Worm (Caenorhabditis elegans): ENCODE measurements around the gene fbxb-26.

fbxb-26 gene

ce11 chrII:1695861-1696260 is 13.5 kb downstream of the fbxb-26 start, which contains the start of gene F58E1.13:
TSS of gene F58E1.13 (minus strand) at chrII:1695872.
- TF ChIP-seq zip-11 (GFP tag; IDR thresholded peaks at IDR 0.05) (no peak), gei-8 (GFP tag; optimal IDR thresholded peaks at IDR 0.05) (no peak), dmd-8 (GFP tag; IDR thresholded peaks at IDR 0.05) (no peak), lin-39 (tag; optimal IDR thresholded peaks at IDR 0.05) (no peak), daf-16 (GFP tag; optimal IDR thresholded peaks at IDR 0.05) (no peak), daf-16 (tag; optimal IDR thresholded peaks at IDR 0.05) (no peak), T26A8.4 (GFP tag; IDR thresholded peaks at IDR 0.05) (no peak), ceh-62 (tag; optimal IDR thresholded peaks at IDR 0.05) (no peak), lin-29 (GFP tag; IDR thresholded peaks at IDR 0.05) (no peak), R02D3.7 (tag; optimal IDR thresholded peaks at IDR 0.05) (no peak)

DNA sequence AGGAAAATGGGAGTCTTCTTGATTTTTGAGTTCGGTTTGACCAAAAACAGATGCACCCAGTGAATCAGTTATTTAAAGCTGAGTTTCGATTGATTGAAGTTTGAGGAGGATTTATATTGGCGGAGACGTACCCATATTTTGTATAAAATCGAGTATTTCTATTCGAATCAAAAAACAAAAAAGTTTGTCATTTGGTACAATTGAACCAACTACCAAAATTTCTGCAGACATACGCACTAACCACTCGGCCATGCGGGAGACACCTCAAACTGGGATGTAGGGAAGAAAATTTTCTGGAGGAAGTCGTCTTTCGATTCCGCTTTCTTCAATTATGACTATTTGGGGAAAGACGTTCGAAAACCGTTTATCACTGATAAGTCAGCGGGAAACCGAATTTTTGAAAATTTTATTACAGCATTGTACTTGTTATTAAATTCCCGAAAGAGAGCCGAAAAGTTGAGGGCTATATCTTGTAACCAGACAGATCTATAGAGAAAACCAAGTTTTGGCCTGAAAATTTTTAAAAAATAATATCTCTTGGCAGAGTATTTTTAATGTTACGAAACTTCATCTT is 18.3 kb downstream of the fbxb-26 start:
- TF ChIP-seq dmd-8 (GFP tag; IDR thresholded peaks at IDR 0.05): 0 out of 2 replicates have a peak, but pooled peaks have one; percentile 48

ce11 chrII:1703363-1703762 is 21.0 kb downstream of the fbxb-26 start, which contains the start of gene fbxb-47:
TSS of gene fbxb-47 (minus strand) at chrII:1703463.
- no peak for TF ChIP-seq Y5F2A.4 (GFP tag; optimal IDR thresholded peaks at IDR 0.05)
- no peak for TF ChIP-seq attf-4 (tag; optimal IDR thresholded peaks at IDR 0.05)
- no peak for TF ChIP-seq cey-2 (tag; optimal IDR thresholded peaks at IDR 0.05; ENCODE audit: borderline replicate concordance, insufficient read depth)
- no peak for TF ChIP-seq ztf-11 (tag; optimal IDR thresholded peaks at IDR 0.05)
- TF ChIP-seq ceh-82 (tag; optimal IDR thresholded peaks at IDR 0.05): no peak
- TF ChIP-seq F26F4.8 (GFP tag; conservative IDR thresholded peaks at IDR 0.05): no peak
- TF ChIP-seq unc-130 (GFP tag; optimal IDR thresholded peaks at IDR 0.05): no peak
- no peak for TF ChIP-seq lin-15B (tag; optimal IDR thresholded peaks at IDR 0.05)
- no peak for TF ChIP-seq F37D6.2 (tag; optimal IDR thresholded peaks at IDR 0.05)
- no peak for TF ChIP-seq ctbp-1 (GFP tag; IDR thresholded peaks at IDR 0.05)
- TF ChIP-seq dmd-8 (GFP tag; IDR thresholded peaks at IDR 0.05): no peak
- TF ChIP-seq snpc-1.2 (GFP tag; IDR thresholded peaks at IDR 0.05): no peak
- TF ChIP-seq madf-5 (GFP tag; IDR thresholded peaks at IDR 0.05): no peak
- TF ChIP-seq zfp-3 (GFP tag; conservative IDR thresholded peaks at IDR 0.05): no peak
- TF ChIP-seq ceh-20 (GFP tag; IDR thresholded peaks at IDR 0.05): no peak
- no peak for TF ChIP-seq duxl-1 (tag; optimal IDR thresholded peaks at IDR 0.05; ENCODE audit: poor library complexity)
- TF ChIP-seq nhr-42 (GFP tag; IDR thresholded peaks at IDR 0.05): no peak
- no peak for TF ChIP-seq Y105C5A.15 (GFP tag; IDR thresholded peaks at IDR 0.05)

DNA sequence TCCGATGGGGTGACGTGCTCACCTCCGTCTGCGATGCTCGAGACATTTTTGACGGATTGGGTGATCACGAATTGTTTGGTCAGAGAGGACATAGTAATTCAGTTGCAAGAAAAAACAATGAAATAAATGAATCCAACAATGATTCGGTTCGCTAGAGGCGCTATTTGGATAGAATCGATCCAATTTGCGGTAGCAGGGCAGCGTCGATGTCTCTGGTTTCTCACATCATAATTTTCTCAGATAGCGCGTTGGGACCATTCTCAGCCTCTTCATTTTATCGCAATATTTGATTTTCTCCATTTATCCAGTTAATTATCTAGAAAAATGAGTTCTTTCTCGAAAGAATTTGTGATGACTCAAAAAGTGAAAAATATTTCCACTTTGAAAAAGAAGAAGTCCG is 24.1 kb downstream of the fbxb-26 start, which contains the start of gene sdz-18:
sdz-18 (minus strand) TSS at position 101 of the 400 bp plus-strand sequence.
- TF ChIP-seq aha-1 (tag) (peak; percentile 44), arid-1 (GFP tag; conservative IDR thresholded peaks at IDR 0.05) (no peak)

- no peak for TF ChIP-seq hlh-30 (tag; optimal IDR thresholded peaks at IDR 0.05; ENCODE audit: insufficient read depth)
- TF ChIP-seq F26F4.8 (GFP tag; conservative IDR thresholded peaks at IDR 0.05): no peak
- no peak for TF ChIP-seq ceh-82 (tag; optimal IDR thresholded peaks at IDR 0.05)
- peak; percentile 28 for TF ChIP-seq aha-1 (tag)
Measured at ce11 chrII:1709959-1710358, 27.6 kb downstream of the fbxb-26 start, which contains the start of gene fbxa-184. TSS of gene fbxa-184 (plus strand) at chrII:1710259.

DNA sequence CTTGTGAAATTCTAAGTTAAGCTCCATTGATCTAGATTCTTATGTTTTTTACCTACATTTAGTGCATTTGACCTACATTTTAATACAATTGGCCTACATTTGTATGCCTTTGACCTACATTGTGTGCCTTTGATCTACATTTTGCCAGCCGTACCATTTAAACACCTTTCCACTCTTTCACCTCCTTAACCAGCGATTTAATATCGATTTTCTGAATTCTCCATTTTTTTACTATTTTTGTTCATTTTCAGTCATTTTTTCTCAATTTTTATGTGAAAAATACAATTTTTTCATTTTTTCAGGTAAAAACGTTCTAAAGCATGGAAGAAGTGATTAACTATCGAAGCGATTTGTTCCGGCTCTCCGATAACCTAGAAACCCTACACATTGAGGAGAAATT is 30.6 kb downstream of the fbxb-26 start, which contains the start of gene btb-7:
btb-7 (plus strand) TSS at position 301 of the 400 bp plus-strand sequence.
- TF ChIP-seq nhr-48 (tag; optimal IDR thresholded peaks at IDR 0.05): no peak
- TF ChIP-seq nhr-76 (tag; optimal IDR thresholded peaks at IDR 0.05): no peak
- no peak for TF ChIP-seq vab-7 (GFP tag; IDR thresholded peaks at IDR 0.05)
- no peak for TF ChIP-seq dmd-9 (GFP tag; IDR thresholded peaks at IDR 0.05)
- TF ChIP-seq zip-2 (tag; optimal IDR thresholded peaks at IDR 0.05): no peak
- TF ChIP-seq snpc-4 (tag; optimal IDR thresholded peaks at IDR 0.05): no peak
- TF ChIP-seq daf-12 (tag; optimal IDR thresholded peaks at IDR 0.05): no peak
- TF ChIP-seq fkh-10 (GFP tag; optimal IDR thresholded peaks at IDR 0.05): no peak
- TF ChIP-seq mxl-2 (GFP tag; conservative IDR thresholded peaks at IDR 0.05): no peak
- no peak for TF ChIP-seq hlh-11 (tag; optimal IDR thresholded peaks at IDR 0.05)
- TF ChIP-seq hlh-30 (tag; optimal IDR thresholded peaks at IDR 0.05; ENCODE audit: insufficient read depth): no peak
- no peak for TF ChIP-seq daf-16 (GFP tag; optimal IDR thresholded peaks at IDR 0.05)
- no peak for TF ChIP-seq daf-16 (tag; optimal IDR thresholded peaks at IDR 0.05)
- no peak for TF ChIP-seq ceh-44 (GFP tag; IDR thresholded peaks at IDR 0.05)
- TF ChIP-seq madf-5 (GFP tag; IDR thresholded peaks at IDR 0.05): no peak
- no peak for TF ChIP-seq jun-1 (tag; optimal IDR thresholded peaks at IDR 0.05)
- no peak for TF ChIP-seq fos-1 (tag; optimal IDR thresholded peaks at IDR 0.05)
- TF ChIP-seq F37D6.2 (tag; optimal IDR thresholded peaks at IDR 0.05): no peak
